Fruit fly (Drosophila melanogaster): ENCODE data around the gene Psn.

DNA sequence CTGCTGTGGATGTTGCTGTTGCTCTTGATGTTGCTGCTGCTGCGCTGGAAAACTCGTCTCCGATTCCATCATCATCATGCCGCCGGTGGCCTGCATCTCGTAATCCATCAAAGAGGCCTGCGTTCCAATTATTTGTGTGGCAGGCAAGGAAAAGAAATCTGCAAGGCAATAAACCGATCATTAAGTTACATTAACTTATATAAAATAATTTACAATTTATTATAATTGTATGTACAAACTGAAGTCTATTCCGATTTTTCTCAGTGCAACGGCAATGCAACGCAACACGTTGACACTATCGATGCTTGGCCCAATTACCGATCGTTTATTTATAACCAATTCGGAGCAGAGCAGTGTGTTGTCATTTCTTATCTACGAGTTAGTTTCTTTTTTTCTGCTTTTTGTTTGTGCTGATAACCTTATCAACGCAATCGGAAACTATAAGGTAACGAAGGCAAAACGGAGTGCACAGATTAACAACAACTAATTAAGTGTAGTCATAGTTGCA is 38.8 kb downstream of the Psn start:
- TF ChIP-seq ttk (optimal IDR thresholded peaks at IDR 0.05), result no peak
- no peak for TF ChIP-seq Myc (optimal IDR thresholded peaks at IDR 0.05)
- TF ChIP-seq Sin3A (optimal IDR thresholded peaks at IDR 0.05), result no peak
- no peak for TF ChIP-seq h (optimal IDR thresholded peaks at IDR 0.05)
- no peak for TF ChIP-seq psq (optimal IDR thresholded peaks at IDR 0.05)
- TF ChIP-seq insv (optimal IDR thresholded peaks at IDR 0.05), result no peak
